Fruit fly (Drosophila melanogaster) whole organism, embryonic: ENCODE data around the gene P5CDh2.

ENCODE experiments used
- ATbp ChIP-seq: fragments of 200-800 bp; sonication (Bioruptor generic); optimal IDR thresholded peaks from 2 replicates; lab custom pipeline; 2017; ENCODE audit warnings: missing biosample characterization, mild to moderate bottlenecking, missing genetic modification characterization, missing genetic modification reagents
- Ada2b ChIP-seq: fragments of 200-800 bp; sonication (Bioruptor generic); IDR thresholded peaks from 2 replicates; pipeline ENCODE4 v1.3.6; 2022; ENCODE audit warnings: missing biosample characterization, missing genetic modification characterization
- CG10366 ChIP-seq: fragments of 200-800 bp; sonication (Bioruptor generic); IDR thresholded peaks from 2 replicates; pipeline ENCODE4 v1.3.6; 2022; ENCODE audit warnings: missing biosample characterization, missing genetic modification characterization
- CG10462 ChIP-seq: fragments of 200-800 bp; sonication (Bioruptor generic); optimal IDR thresholded peaks from 2 replicates; lab custom pipeline; 2016; ENCODE audit warnings: missing biosample characterization, missing genetic modification characterization
- CG11093 ChIP-seq: fragments of 200-800 bp; sonication (Bioruptor generic); IDR thresholded peaks from 3 replicates; pipeline ENCODE4 v1.3.6; 2022; ENCODE audit warnings: missing biosample characterization, missing genetic modification characterization
- CG11504 ChIP-seq: fragments of 200-800 bp; sonication (Bioruptor generic); optimal IDR thresholded peaks from 3 replicates; lab custom pipeline; 2019; ENCODE audit warnings: missing biosample characterization, mild to moderate bottlenecking, missing genetic modification characterization, moderate library complexity
- CG12942 ChIP-seq: fragments of 200-800 bp; sonication (Bioruptor generic); optimal IDR thresholded peaks from 3 replicates; lab custom pipeline; 2016; ENCODE audit warnings: missing biosample characterization, missing genetic modification characterization
- CG13424 ChIP-seq: fragments of 200-800 bp; sonication (Bioruptor generic); optimal IDR thresholded peaks from 2 replicates; lab custom pipeline; 2019; ENCODE audit warnings: missing biosample characterization, mild to moderate bottlenecking, missing genetic modification characterization, moderate library complexity
- CG14441 ChIP-seq: fragments of 200-800 bp; sonication (Bioruptor generic); IDR thresholded peaks from 2 replicates; pipeline ENCODE4 v1.3.6; 2022; ENCODE audit warnings: missing biosample characterization, missing genetic modification characterization
- CG15269 ChIP-seq: fragments of 200-800 bp; sonication (Bioruptor generic); optimal IDR thresholded peaks from 2 replicates; lab custom pipeline; 2018; ENCODE audit warnings: missing biosample characterization, mild to moderate bottlenecking, missing genetic modification characterization, moderate library complexity
- CG17328 ChIP-seq: fragments of 200-800 bp; sonication (Bioruptor generic); IDR thresholded peaks from 2 replicates; pipeline ENCODE4 v1.3.6; 2022; ENCODE audit warnings: missing biosample characterization, missing genetic modification characterization
- CG17612 ChIP-seq: fragments of 200-800 bp; sonication (Bioruptor generic); IDR thresholded peaks from 2 replicates; pipeline ENCODE4 v1.3.6; 2022; ENCODE audit warnings: missing biosample characterization, missing genetic modification characterization
- CG18262 ChIP-seq: fragments of 200-800 bp; optimal IDR thresholded peaks from 3 replicates; lab custom pipeline; 2019; ENCODE audit warnings: missing biosample characterization, mild to moderate bottlenecking, missing genetic modification characterization, moderate library complexity
- CG2712 ChIP-seq: fragments of 200-800 bp; optimal IDR thresholded peaks from 3 replicates; lab custom pipeline; 2019; ENCODE audit warnings: missing biosample characterization, mild to moderate bottlenecking, missing genetic modification characterization, moderate library complexity
- CG3065 ChIP-seq: fragments of 200-800 bp; sonication (Bioruptor generic); optimal IDR thresholded peaks from 2 replicates; lab custom pipeline; 2016; ENCODE audit warnings: missing biosample characterization, missing genetic modification characterization
- CG31224 ChIP-seq: fragments of 200-800 bp; sonication (Bioruptor generic); IDR thresholded peaks from 2 replicates; pipeline ENCODE4 v1.3.6; 2022; ENCODE audit warnings: missing biosample characterization, missing genetic modification characterization
- CG31441 ChIP-seq: fragments of 200-800 bp; sonication (Bioruptor generic); IDR thresholded peaks from 2 replicates; pipeline ENCODE4 v1.3.6; 2022; ENCODE audit warnings: missing biosample characterization, missing genetic modification characterization
- CG3726 ChIP-seq: fragments of 200-800 bp; sonication (Bioruptor generic); IDR thresholded peaks from 3 replicates; pipeline ENCODE4, ENCODE4 v1.3.6; 2022; ENCODE audit warnings: missing biosample characterization, missing genetic modification characterization
- CG3995 ChIP-seq: fragments of 200-800 bp; sonication (Bioruptor generic); optimal IDR thresholded peaks from 3 replicates; lab custom pipeline; 2016; ENCODE audit warnings: missing biosample characterization, missing genetic modification characterization
- CG6813 ChIP-seq: fragments of 200-800 bp; sonication (Bioruptor generic); optimal IDR thresholded peaks from 2 replicates; lab custom pipeline; 2017; ENCODE audit warnings: missing biosample characterization, missing genetic modification characterization, mild to moderate bottlenecking, moderate library complexity, missing genetic modification reagents
- CoRest ChIP-seq: fragments of 200-800 bp; sonication (Bioruptor generic); optimal IDR thresholded peaks from 3 replicates; lab custom pipeline; 2018; ENCODE audit warnings: missing biosample characterization, mild to moderate bottlenecking, missing genetic modification characterization, moderate library complexity
- Fer3 ChIP-seq: fragments of 200-800 bp; sonication (Bioruptor generic); optimal IDR thresholded peaks from 2 replicates; lab custom pipeline; 2018; ENCODE audit warnings: missing biosample characterization, mild to moderate bottlenecking, missing genetic modification characterization, moderate library complexity
- Med ChIP-seq: fragments of 200-800 bp; sonication (Bioruptor generic); peaks from one replicate; lab custom pipeline; 2016; ENCODE audit warnings: missing biosample characterization, missing genetic modification characterization, mild to moderate bottlenecking, inconsistent platforms, moderate library complexity
- NC2α ChIP-seq: fragments of 200-800 bp; sonication (Bioruptor generic); optimal IDR thresholded peaks from 2 replicates; lab custom pipeline; 2016; ENCODE audit warnings: missing biosample characterization, missing genetic modification characterization
- NC2β ChIP-seq: fragments of 200-800 bp; sonication (Bioruptor generic); optimal IDR thresholded peaks from 2 replicates; lab custom pipeline; 2016; ENCODE audit warnings: missing biosample characterization, missing genetic modification characterization
- Oli ChIP-seq: fragments of 200-800 bp; sonication (Bioruptor generic); optimal IDR thresholded peaks from 2 replicates; lab custom pipeline; 2018; ENCODE audit warnings: missing biosample characterization, mild to moderate bottlenecking, missing genetic modification characterization, moderate library complexity
- Optix ChIP-seq: fragments of 200-800 bp; sonication (Bioruptor generic); IDR thresholded peaks from 3 replicates; pipeline ENCODE4 v1.3.6; 2022; ENCODE audit warnings: missing biosample characterization, missing genetic modification characterization
- Scr ChIP-seq: fragments of 200-800 bp; sonication (Bioruptor generic); IDR thresholded peaks from 2 replicates; pipeline ENCODE4 v1.3.6; 2022; ENCODE audit warnings: missing biosample characterization, missing genetic modification characterization; ENCODE audit not compliant: partially characterized antibody
- Spps ChIP-seq: fragments of 200-800 bp; sonication (Bioruptor generic); optimal IDR thresholded peaks from 2 replicates; lab custom pipeline; 2018; ENCODE audit warnings: missing biosample characterization, mild to moderate bottlenecking, missing genetic modification characterization
- Ssrp ChIP-seq: fragments of 200-800 bp; sonication (Bioruptor generic); optimal IDR thresholded peaks from 2 replicates; lab custom pipeline; 2018; ENCODE audit warnings: missing biosample characterization, mild to moderate bottlenecking, missing genetic modification characterization, moderate library complexity
- Xrp1 ChIP-seq: fragments of 200-800 bp; sonication (Bioruptor generic); IDR thresholded peaks from 2 replicates; pipeline ENCODE4 v1.3.6; 2022; ENCODE audit warnings: missing biosample characterization, missing genetic modification characterization
- bab2 ChIP-seq: fragments of 200-800 bp; sonication (Bioruptor generic); optimal IDR thresholded peaks from 2 replicates; lab custom pipeline; 2016; ENCODE audit warnings: missing biosample characterization, missing genetic modification characterization
- chinmo ChIP-seq: fragments of 200-800 bp; sonication (Bioruptor generic); IDR thresholded peaks from 4 replicates; pipeline ENCODE4 v1.3.6; 2022; ENCODE audit warnings: missing biosample characterization, missing genetic modification characterization; ENCODE audit not compliant: partially characterized antibody
- crp ChIP-seq, 2 experiments: fragments of 200-800 bp; sonication (Bioruptor generic); optimal IDR thresholded peaks; 2 replicates in 1 of 2; 3 replicates in 1 of 2; lab custom pipeline; 2017; ENCODE audit warnings: missing biosample characterization in 2 of 2, missing genetic modification characterization in 2 of 2, mild to moderate bottlenecking in 1 of 2, moderate library complexity in 1 of 2
- dmrt99B ChIP-seq: fragments of 200-800 bp; sonication (Bioruptor generic); optimal IDR thresholded peaks from 2 replicates; lab custom pipeline; 2018; ENCODE audit warnings: missing biosample characterization, mild to moderate bottlenecking, missing genetic modification characterization, moderate library complexity
- esg ChIP-seq: fragments of 200-800 bp; sonication (Bioruptor generic); conservative IDR thresholded peaks from 2 replicates; pipeline ENCODE4 v1.3.6; 2022; ENCODE audit warnings: missing biosample characterization, missing genetic modification characterization
- eve ChIP-seq, 2 experiments: fragments of >200 bp; optimal IDR thresholded peaks; 2 replicates each; lab custom pipeline; 2017; ENCODE audit warnings: missing biosample characterization in 2 of 2, missing genetic modification characterization in 2 of 2
- gcm ChIP-seq: fragments of 200-800 bp; sonication (Bioruptor generic); optimal IDR thresholded peaks from 2 replicates; lab custom pipeline; 2019; ENCODE audit warnings: missing biosample characterization, mild to moderate bottlenecking, missing genetic modification characterization, moderate library complexity
- gcm2 ChIP-seq: fragments of 200-800 bp; sonication (Bioruptor generic); optimal IDR thresholded peaks from 2 replicates; lab custom pipeline; 2016; ENCODE audit warnings: missing biosample characterization, missing genetic modification characterization
- gem ChIP-seq: fragments of 200-800 bp; sonication (Bioruptor generic); optimal IDR thresholded peaks from 2 replicates; lab custom pipeline; 2019; ENCODE audit warnings: missing biosample characterization, mild to moderate bottlenecking, missing genetic modification characterization, moderate library complexity
- hkb ChIP-seq, 2 experiments: fragments of 200-800 bp in 1 of 2; fragments of >200 bp in 1 of 2; sonication (Bioruptor generic) in 1 of 2; IDR thresholded peaks in 1 of 2; optimal IDR thresholded peaks in 1 of 2; 2 replicates each; pipeline versions ENCODE4 v1.3.6 to Lab custom; 2017 to 2022; ENCODE audit warnings: missing biosample characterization in 1 of 2, missing genetic modification characterization in 1 of 2
- ranshi ChIP-seq: fragments of 200-800 bp; sonication (Bioruptor generic); IDR thresholded peaks from 2 replicates; pipeline ENCODE4 v1.3.6; 2022; ENCODE audit warnings: missing biosample characterization, missing genetic modification characterization
- repo ChIP-seq: fragments of 200-800 bp; sonication (Bioruptor generic); optimal IDR thresholded peaks from 2 replicates; lab custom pipeline; 2016; ENCODE audit warnings: missing biosample characterization, missing genetic modification characterization
- row ChIP-seq: fragments of 200-800 bp; sonication (Bioruptor generic); IDR thresholded peaks from 3 replicates; pipeline ENCODE4 v1.3.6; 2022; ENCODE audit warnings: missing biosample characterization, missing genetic modification characterization
- run ChIP-seq: fragments of 200-800 bp; sonication (Bioruptor generic); optimal IDR thresholded peaks from 3 replicates; lab custom pipeline; 2018; ENCODE audit warnings: missing biosample characterization, mild to moderate bottlenecking, missing genetic modification characterization
- sens ChIP-seq: fragments of 200-800 bp; sonication (Bioruptor generic); peaks from one replicate; lab custom pipeline; 2016; ENCODE audit warnings: missing biosample characterization, missing genetic modification characterization
- shn ChIP-seq: fragments of 200-800 bp; sonication (Bioruptor generic); optimal IDR thresholded peaks from 3 replicates; lab custom pipeline; 2016; ENCODE audit warnings: missing biosample characterization, missing genetic modification characterization
- sisA ChIP-seq: fragments of 200-800 bp; sonication (Bioruptor generic); IDR thresholded peaks from 2 replicates; pipeline ENCODE4 v1.3.6; 2022; ENCODE audit warnings: missing biosample characterization, missing genetic modification characterization
- tgo ChIP-seq: fragments of 200-800 bp; sonication (Bioruptor generic); IDR thresholded peaks from 3 replicates; pipeline ENCODE4 v1.3.6; 2022; ENCODE audit warnings: missing biosample characterization, missing genetic modification characterization
- unpg ChIP-seq: fragments of 200-800 bp; sonication (Bioruptor generic); optimal IDR thresholded peaks from 3 replicates; lab custom pipeline; 2018; ENCODE audit warnings: missing biosample characterization, mild to moderate bottlenecking, missing genetic modification characterization, moderate library complexity

Gene P5CDh2

dm6 chr3R:21863817-21864384, 13.8 kb upstream of the P5CDh2 start (continued):
- peak; percentile 2 for TF ChIP-seq unpg (GFP tag; lab: Kevin White, UChicago)
- TF ChIP-seq CG15269, result peak; percentile 32
- TF ChIP-seq CG2712 (tag; lab: Kevin White, UChicago), result peak; percentile 21
- peak; percentile 30; the same call in 1 of the 3 replicates for TF ChIP-seq tgo
- TF ChIP-seq CG6813, result peak; percentile 5
- 0 out of 2 replicates have a peak, but pooled peaks have one; percentile 35 for TF ChIP-seq Xrp1 (GFP tag; lab: Robert Waterston, UW)
- TF ChIP-seq gem (tag; lab: Kevin White, UChicago), result peak; percentile 24
- TF ChIP-seq hkb (optimal IDR thresholded peaks at IDR 0.05; lab: Kevin White, UChicago), result no peak
- peak; percentile 20; the same call in 1 of the 2 replicates for TF ChIP-seq hkb (GFP tag; IDR thresholded peaks at IDR 0.05; lab: Robert Waterston, UW)
- TF ChIP-seq NC2α (GFP tag; lab: Kevin White, UChicago), result no peak
- peak; percentile 14 for TF ChIP-seq ATbp (GFP tag; lab: Kevin White, UChicago)
- peak; percentile 34 for TF ChIP-seq CG11504
- peak; percentile 14; the same call in 1 of the 2 replicates for TF ChIP-seq CG14441 (GFP tag; lab: Robert Waterston, UW)
- TF ChIP-seq CG13424, result peak; percentile 7
- peak; percentile 13 for TF ChIP-seq Oli (tag; lab: Kevin White, UChicago)
- no peak for TF ChIP-seq gcm2 (GFP tag; lab: Kevin White, UChicago)
- no peak for TF ChIP-seq bab2
- 0 out of 2 replicates have a peak, but pooled peaks have one; percentile 29 for TF ChIP-seq CG31441
- peak; percentile 51 for TF ChIP-seq dmrt99B (tag; lab: Kevin White, UChicago)
- TF ChIP-seq sens, result peak; percentile 19
- peak; percentile 28 for TF ChIP-seq CG18262 (tag; lab: Kevin White, UChicago)
- TF ChIP-seq shn (GFP tag; lab: Kevin White, UChicago), result no peak
- TF ChIP-seq CG3995, result no peak
- TF ChIP-seq CG10366 (GFP tag; lab: Robert Waterston, UW), result 0 out of 2 replicates have a peak, but pooled peaks have one; percentile 9
- TF ChIP-seq CoRest (tag; lab: Kevin White, UChicago), result peak; percentile 7
- peak; percentile 17 for TF ChIP-seq Fer3 (tag; lab: Kevin White, UChicago)
- TF ChIP-seq sisA (GFP tag; lab: Robert Waterston, UW), result 0 out of 2 replicates have a peak, but pooled peaks have one; percentile 7
- peak; percentile 25; the same call in 1 of the 2 replicates for TF ChIP-seq CG17328 (GFP tag; lab: Robert Waterston, UW)
- TF ChIP-seq Ada2b (GFP tag; lab: Robert Waterston, UW), result no peak
- TF ChIP-seq, all 482 proteins: peak for 40

dm6 chr3R:21864484-21864883, 13.3 kb upstream of the P5CDh2 start:
- TF ChIP-seq Spps (tag; lab: Kevin White, UChicago) (no peak), NC2α (GFP tag; lab: Kevin White, UChicago) (no peak), CG31224 (no peak), esg (no peak), Ssrp (tag; lab: Kevin White, UChicago) (no peak), CG3065 (no peak), NC2β (GFP tag; lab: Kevin White, UChicago) (no peak), CG11093 (GFP tag; lab: Robert Waterston, UW) (no peak), CG12942 (GFP tag; lab: Kevin White, UChicago) (no peak), eve (GFP tag; optimal IDR thresholded peaks at IDR 0.05; lab: Kevin White, UChicago) (peak in 1 of 2 experiments; percentile 34), CG3726 (GFP tag; lab: Robert Waterston, UW) (no peak), CG10462 (GFP tag; lab: Kevin White, UChicago) (no peak), Optix (GFP tag; lab: Robert Waterston, UW) (no peak), CG17328 (GFP tag; lab: Robert Waterston, UW) (no peak), row (GFP tag; lab: Robert Waterston, UW) (no peak), gcm (GFP tag; lab: Kevin White, UChicago) (peak; percentile 78), chinmo (GFP tag; lab: Robert Waterston, UW) (no peak), CG17612 (no peak), sens (peak; percentile 26), repo (GFP tag; lab: Kevin White, UChicago) (no peak), crp (GFP tag; optimal IDR thresholded peaks at IDR 0.05; lab: Kevin White, UChicago) (no peak), Scr (GFP tag; lab: Robert Waterston, UW) (no peak), run (tag; lab: Kevin White, UChicago) (no peak), Med (GFP tag; lab: Kevin White, UChicago) (peak; percentile 49), ranshi (GFP tag; lab: Robert Waterston, UW) (no peak)
